Fruit fly (Drosophila melanogaster) whole organism, wandering third instar larva: Measurements from ENCODE around the gene Fur2.

ENCODE experiments used
- CrebA ChIP-seq: fragments of 200-800 bp; sonication (Bioruptor generic); optimal IDR thresholded peaks from 2 replicates; lab custom pipeline; 2016; ENCODE audit warnings: missing biosample characterization, mild to moderate bottlenecking, missing genetic modification characterization, borderline replicate concordance
- Hr78 ChIP-seq: fragments of >200 bp; optimal IDR thresholded peaks from 2 replicates; lab custom pipeline; 2017; ENCODE audit warnings: missing biosample characterization, missing genetic modification characterization
- Hr83 ChIP-seq: fragments of 200-300 bp; sonication (Bioruptor generic); optimal IDR thresholded peaks from 2 replicates; lab custom pipeline; 2016; ENCODE audit warnings: missing biosample characterization, mild to moderate bottlenecking, missing genetic modification characterization, moderate library complexity; ENCODE audit not compliant: poor library complexity, severe bottlenecking
- brk ChIP-seq: fragments of 200-800 bp; sonication (Bioruptor generic); optimal IDR thresholded peaks from 2 replicates; lab custom pipeline; 2016; ENCODE audit warnings: missing biosample characterization, mild to moderate bottlenecking, missing genetic modification characterization

DNA sequence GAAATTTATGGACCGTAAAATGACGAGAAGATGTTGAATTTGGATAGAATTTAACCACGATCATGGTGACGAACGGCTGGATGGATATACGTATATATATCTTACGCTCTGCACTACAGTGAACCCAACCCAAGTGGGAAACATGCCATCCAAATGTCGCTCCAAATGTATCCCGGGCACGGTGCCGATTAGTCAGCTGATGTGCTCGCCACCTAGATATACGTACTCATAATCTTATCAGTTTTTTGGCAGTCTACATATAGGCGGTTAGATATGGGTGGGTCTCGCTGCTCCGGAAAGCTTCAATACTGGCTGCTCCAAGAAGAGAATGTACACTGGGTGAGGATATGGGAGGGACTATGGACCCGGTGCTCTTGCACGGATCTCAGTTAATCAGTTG is 33.2 kb downstream of the Fur2 start:
- TF ChIP-seq CrebA (GFP tag; lab: Kevin White, UChicago) (no peak), brk (no peak), Hr83 (GFP tag; lab: Kevin White, UChicago) (no peak), Hr78 (GFP tag; lab: Kevin White, UChicago) (no peak)
